Worm (Caenorhabditis elegans): Measurements from ENCODE around the gene lron-15.

Gene lron-15

ce11 chrII:6575647-6576046 is 31.0 kb upstream of the lron-15 start, which contains the start of gene sra-29:
Gene sra-29, minus strand, starts transcription at chrII:6575747.
- no peak for TF ChIP-seq C34B4.2 (tag; optimal IDR thresholded peaks at IDR 0.05)
- no peak for TF ChIP-seq ces-1 (GFP tag; optimal IDR thresholded peaks at IDR 0.05)
- TF ChIP-seq ztf-11 (tag; optimal IDR thresholded peaks at IDR 0.05), result no peak
- no peak for TF ChIP-seq mef-2 (tag; optimal IDR thresholded peaks at IDR 0.05)
- no peak for TF ChIP-seq pax-3 (tag; optimal IDR thresholded peaks at IDR 0.05)

- no peak for TF ChIP-seq aha-1 (tag; optimal IDR thresholded peaks at IDR 0.05)
- TF ChIP-seq mef-2 (tag; optimal IDR thresholded peaks at IDR 0.05), result no peak
- no peak for TF ChIP-seq C34B4.2 (tag; optimal IDR thresholded peaks at IDR 0.05)
- TF ChIP-seq hpl-2 (GFP tag; optimal IDR thresholded peaks at IDR 0.05), result no peak
- no peak for TF ChIP-seq lsy-2 (tag; optimal IDR thresholded peaks at IDR 0.05)
- no peak for TF ChIP-seq ceh-82 (tag; optimal IDR thresholded peaks at IDR 0.05)
- TF ChIP-seq unc-130 (tag; optimal IDR thresholded peaks at IDR 0.05), result no peak
- TF ChIP-seq fkh-4 (tag; optimal IDR thresholded peaks at IDR 0.05; ENCODE audit: borderline replicate concordance), result no peak
- no peak for TF ChIP-seq sox-4 (tag; optimal IDR thresholded peaks at IDR 0.05)
- no peak for TF ChIP-seq efl-3 (GFP tag; optimal IDR thresholded peaks at IDR 0.05)
- TF ChIP-seq nhr-90 (tag; optimal IDR thresholded peaks at IDR 0.05; ENCODE audit: poor library complexity), result no peak
- no peak for TF ChIP-seq mdl-1 (tag; optimal IDR thresholded peaks at IDR 0.05)
These were observed 29.0 kb upstream of the lron-15 start, which contains the start of gene sra-28 for ce11 chrII:6573677-6574076. Gene sra-28, minus strand, starts transcription at chrII:6573777.

- TF ChIP-seq nhr-28 (tag; optimal IDR thresholded peaks at IDR 0.05) (no peak), elt-3 (tag; optimal IDR thresholded peaks at IDR 0.05) (no peak)
These were observed 24.0 kb upstream of the lron-15 start, which contains the start of gene sra-27 for ce11 chrII:6568707-6569106. Gene sra-27, plus strand, starts transcription at chrII:6569007.

- TF ChIP-seq blmp-1 (tag; optimal IDR thresholded peaks at IDR 0.05) (peak; percentile 58), tlp-1 (tag; optimal IDR thresholded peaks at IDR 0.05) (no peak), ceh-90 (tag; optimal IDR thresholded peaks at IDR 0.05) (no peak), fkh-8 (tag; optimal IDR thresholded peaks at IDR 0.05) (no peak)
These were observed 22.0 kb upstream of the lron-15 start, which contains the start of the genes F18C5.5 and F18C5.9 for ce11 chrII:6566628-6567180. Gene F18C5.5, minus strand, starts transcription at chrII:6566728. Gene F18C5.9, plus strand, starts transcription at chrII:6567130.

ce11 chrII:6565077-6565476 is 20.4 kb upstream of the lron-15 start, which contains the start of gene mpz-3:
Gene mpz-3, minus strand, starts transcription at chrII:6565396.
- TF ChIP-seq nhr-28 (tag; optimal IDR thresholded peaks at IDR 0.05), result no peak
- TF ChIP-seq nhr-85 (tag), result no peak
- peak; percentile 15 for TF ChIP-seq tbx-2 (tag; optimal IDR thresholded peaks at IDR 0.05)
- TF ChIP-seq nhr-90 (tag; optimal IDR thresholded peaks at IDR 0.05; ENCODE audit: poor library complexity), result peak; percentile 25
- no peak for TF ChIP-seq ama-1 (optimal IDR thresholded peaks at IDR 0.05)
- no peak for TF ChIP-seq fos-1 (tag; optimal IDR thresholded peaks at IDR 0.05)
- peak; percentile 51 for TF ChIP-seq nhr-20 (tag; optimal IDR thresholded peaks at IDR 0.05)
- TF ChIP-seq nhr-77 (tag; optimal IDR thresholded peaks at IDR 0.05), result peak; percentile 31
- TF ChIP-seq rnt-1 (tag; optimal IDR thresholded peaks at IDR 0.05), result peak; percentile 56
- TF ChIP-seq egl-13 (tag; optimal IDR thresholded peaks at IDR 0.05), result no peak
- peak; percentile 49 for TF ChIP-seq nhr-71 (tag; optimal IDR thresholded peaks at IDR 0.05)
- peak; percentile 70 for TF ChIP-seq snu-23 (GFP tag; optimal IDR thresholded peaks at IDR 0.05)
- TF ChIP-seq egl-27 (tag; optimal IDR thresholded peaks at IDR 0.05), result no peak
- TF ChIP-seq efl-1 (optimal IDR thresholded peaks at IDR 0.05), result peak; percentile 20 to 38
- TF ChIP-seq efl-1 (GFP tag; optimal IDR thresholded peaks at IDR 0.05 in 1 of 2), result peak in 1 of 2 experiments; percentile 94
- TF ChIP-seq mep-1 (tag; optimal IDR thresholded peaks at IDR 0.05), result peak; percentile 51
- peak in 1 of 2 experiments; percentile 12 for TF ChIP-seq mdl-1 (tag; optimal IDR thresholded peaks at IDR 0.05)
- TF ChIP-seq lsy-2 (tag; optimal IDR thresholded peaks at IDR 0.05), result peak; percentile 21 to 55
- TF ChIP-seq elt-2 (tag; optimal IDR thresholded peaks at IDR 0.05), result peak; percentile 24
- TF ChIP-seq lin-35 (GFP tag; optimal IDR thresholded peaks at IDR 0.05), result peak; percentile 22 to 59
- TF ChIP-seq ceh-82 (tag; optimal IDR thresholded peaks at IDR 0.05), result peak in 2 of 3 experiments; percentile 17 to 49
- peak; percentile 46 for TF ChIP-seq nhr-47 (tag; optimal IDR thresholded peaks at IDR 0.05)
- peak; percentile 45 for TF ChIP-seq swsn-7 (tag; optimal IDR thresholded peaks at IDR 0.05)
- TF ChIP-seq skn-1 (tag; optimal IDR thresholded peaks at IDR 0.05), result peak; percentile 20
- peak; percentile 9 for TF ChIP-seq lir-3 (tag; optimal IDR thresholded peaks at IDR 0.05; ENCODE audit: poor library complexity)
- TF ChIP-seq F16B12.6 (tag; optimal IDR thresholded peaks at IDR 0.05), result no peak
- TF ChIP-seq fkh-10 (GFP tag; optimal IDR thresholded peaks at IDR 0.05), result peak; percentile 24
- peak in 2 of 3 experiments; percentile 17 to 25 for TF ChIP-seq dpl-1 (GFP tag; optimal IDR thresholded peaks at IDR 0.05)
